Fruit fly (Drosophila melanogaster) whole organism, prepupa: ENCODE measurements around the gene CG32074.

Experiments
- Blimp-1 ChIP-seq: fragments of 200-800 bp; sonication (Bioruptor generic); optimal IDR thresholded peaks from 3 replicates; lab custom pipeline; 2017; ENCODE audit warnings: missing biosample characterization, missing genetic modification characterization, mild to moderate bottlenecking, moderate library complexity, missing genetic modification reagents
- CG10631 ChIP-seq: fragments of 200-800 bp; sonication (Bioruptor generic); optimal IDR thresholded peaks from 2 replicates; lab custom pipeline; 2016; ENCODE audit warnings: missing biosample characterization, missing genetic modification characterization
- CG10669 ChIP-seq: fragments of 200-800 bp; sonication (Bioruptor generic); optimal IDR thresholded peaks from 3 replicates; lab custom pipeline; 2018; ENCODE audit warnings: missing biosample characterization, mild to moderate bottlenecking, missing genetic modification characterization, moderate library complexity
- CG11294 ChIP-seq: fragments of 200-800 bp; sonication (Bioruptor generic); IDR thresholded peaks from 2 replicates; pipeline ENCODE4 v1.3.6; 2022; ENCODE audit warnings: missing biosample characterization, missing genetic modification characterization
- CG11762 ChIP-seq: fragments of 200-800 bp; sonication (Bioruptor generic); optimal IDR thresholded peaks from 3 replicates; lab custom pipeline; 2016; ENCODE audit warnings: missing biosample characterization, missing genetic modification characterization; ENCODE audit not compliant: insufficient read depth
- CG11902 ChIP-seq: fragments of 200-800 bp; sonication (Bioruptor generic); optimal IDR thresholded peaks from 3 replicates; lab custom pipeline; 2016; ENCODE audit warnings: missing biosample characterization, missing genetic modification characterization
- CG15336 ChIP-seq: fragments of 200-800 bp; sonication (Bioruptor generic); IDR thresholded peaks from 2 replicates; pipeline ENCODE4 v1.3.6; 2022; ENCODE audit warnings: missing biosample characterization, missing genetic modification characterization
- CG1621 ChIP-seq: fragments of 200-800 bp; sonication (Bioruptor generic); optimal IDR thresholded peaks from 3 replicates; lab custom pipeline; 2018; ENCODE audit warnings: missing biosample characterization, mild to moderate bottlenecking, missing genetic modification characterization
- CG16779 ChIP-seq: fragments of 200-800 bp; sonication (Bioruptor generic); optimal IDR thresholded peaks from 3 replicates; lab custom pipeline; 2017; ENCODE audit warnings: missing biosample characterization, mild to moderate bottlenecking, missing genetic modification characterization
- CG3032 ChIP-seq: fragments of 200-800 bp; optimal IDR thresholded peaks from 2 replicates; lab custom pipeline; 2019; ENCODE audit warnings: missing biosample characterization, mild to moderate bottlenecking, missing genetic modification characterization, moderate library complexity
- CG32006 ChIP-seq: fragments of 200-800 bp; sonication (Bioruptor generic); optimal IDR thresholded peaks from 3 replicates; lab custom pipeline; 2017; ENCODE audit warnings: missing biosample characterization, mild to moderate bottlenecking, missing genetic modification characterization
- CG34406 ChIP-seq: fragments of 200-800 bp; sonication (Bioruptor generic); optimal IDR thresholded peaks from 3 replicates; lab custom pipeline; 2016; ENCODE audit warnings: missing biosample characterization, missing genetic modification characterization
- CG3919 ChIP-seq: fragments of 200-800 bp; sonication (Bioruptor generic); optimal IDR thresholded peaks from 3 replicates; lab custom pipeline; 2016; ENCODE audit warnings: missing biosample characterization, missing genetic modification characterization
- CG4318 ChIP-seq: fragments of 200-800 bp; sonication (Bioruptor generic); optimal IDR thresholded peaks from 3 replicates; lab custom pipeline; 2017; ENCODE audit warnings: missing biosample characterization, mild to moderate bottlenecking, missing genetic modification characterization
- CG6276 ChIP-seq: fragments of 200-800 bp; sonication (Bioruptor generic); optimal IDR thresholded peaks from 2 replicates; lab custom pipeline; 2017; ENCODE audit warnings: missing biosample characterization, mild to moderate bottlenecking, missing genetic modification characterization
- CG6808 ChIP-seq: fragments of 200-800 bp; sonication (Bioruptor generic); optimal IDR thresholded peaks from 3 replicates; lab custom pipeline; 2017; ENCODE audit warnings: missing biosample characterization, missing genetic modification characterization, mild to moderate bottlenecking, moderate library complexity, missing genetic modification reagents
- CG6854 ChIP-seq: fragments of 200-800 bp; sonication (Bioruptor generic); optimal IDR thresholded peaks from 2 replicates; lab custom pipeline; 2017; ENCODE audit warnings: missing biosample characterization, mild to moderate bottlenecking, missing genetic modification characterization
- CG7368 ChIP-seq: fragments of 200-800 bp; sonication (Bioruptor generic); optimal IDR thresholded peaks from 3 replicates; lab custom pipeline; 2016; ENCODE audit warnings: missing biosample characterization, missing genetic modification characterization
- CG8119 ChIP-seq: fragments of 200-800 bp; sonication (Bioruptor generic); IDR thresholded peaks from 3 replicates; pipeline ENCODE4 v1.3.6; 2022; ENCODE audit warnings: missing biosample characterization, missing genetic modification characterization
- CG8319 ChIP-seq: fragments of 200-800 bp; sonication (Bioruptor generic); optimal IDR thresholded peaks from 3 replicates; lab custom pipeline; 2016; ENCODE audit warnings: missing biosample characterization, missing genetic modification characterization
- CG8632 ChIP-seq: fragments of 200-800 bp; sonication (Bioruptor generic); optimal IDR thresholded peaks from 3 replicates; lab custom pipeline; 2016; ENCODE audit warnings: missing biosample characterization, missing genetic modification characterization
- Eip78C ChIP-seq: fragments of 200-800 bp; sonication (Bioruptor generic); peaks from one replicate; lab custom pipeline; 2016; ENCODE audit warnings: missing biosample characterization, missing genetic modification characterization
- Eip93F ChIP-seq: fragments of 200-800 bp; sonication (Bioruptor generic); optimal IDR thresholded peaks from 2 replicates; lab custom pipeline; 2016; ENCODE audit warnings: missing biosample characterization, mild to moderate bottlenecking, missing genetic modification characterization
- Ets21C ChIP-seq: fragments of 200-800 bp; sonication (Bioruptor generic); optimal IDR thresholded peaks from 3 replicates; lab custom pipeline; 2016; ENCODE audit warnings: missing biosample characterization, missing genetic modification characterization
- Gug ChIP-seq: fragments of 200-800 bp; sonication (Bioruptor generic); IDR thresholded peaks from 2 replicates; pipeline ENCODE4 v1.3.6; 2022; ENCODE audit warnings: missing biosample characterization, missing genetic modification characterization
- Hr38 ChIP-seq: sonication (Bioruptor generic); optimal IDR thresholded peaks from 2 replicates; lab custom pipeline; 2016; ENCODE audit warnings: missing biosample characterization, missing genetic modification characterization
- Hr39 ChIP-seq: fragments of 200-800 bp; sonication (Bioruptor generic); optimal IDR thresholded peaks from 2 replicates; lab custom pipeline; 2016; ENCODE audit warnings: missing biosample characterization, missing genetic modification characterization
- Hr4 ChIP-seq: fragments of 200-800 bp; sonication (Bioruptor generic); optimal IDR thresholded peaks from 3 replicates; lab custom pipeline; 2016; ENCODE audit warnings: missing biosample characterization, missing genetic modification characterization
- OdsH ChIP-seq: fragments of 200-800 bp; sonication (Bioruptor generic); optimal IDR thresholded peaks from 3 replicates; lab custom pipeline; 2016; ENCODE audit warnings: missing biosample characterization, missing genetic modification characterization
- Smox ChIP-seq: fragments of 200-800 bp; sonication (Bioruptor generic); optimal IDR thresholded peaks from 3 replicates; lab custom pipeline; 2016; ENCODE audit warnings: missing biosample characterization, missing genetic modification characterization
- Sox102F ChIP-seq: fragments of 200-800 bp; sonication (Bioruptor generic); optimal IDR thresholded peaks from 2 replicates; lab custom pipeline; 2016; ENCODE audit warnings: missing biosample characterization, mild to moderate bottlenecking, missing genetic modification characterization
- Sox14 ChIP-seq: fragments of 200-800 bp; sonication (Bioruptor generic); optimal IDR thresholded peaks from 3 replicates; lab custom pipeline; 2016; ENCODE audit warnings: missing biosample characterization, missing genetic modification characterization
- acj6 ChIP-seq: fragments of 200-800 bp; sonication (Bioruptor generic); optimal IDR thresholded peaks from 3 replicates; lab custom pipeline; 2016; ENCODE audit warnings: missing biosample characterization, missing genetic modification characterization
- cyc ChIP-seq: fragments of 200-800 bp; sonication (Bioruptor generic); optimal IDR thresholded peaks from 3 replicates; lab custom pipeline; 2016; ENCODE audit warnings: missing biosample characterization, missing genetic modification characterization
- dac ChIP-seq: fragments of 200-800 bp; sonication (Bioruptor generic); optimal IDR thresholded peaks from 2 replicates; lab custom pipeline; 2017; ENCODE audit warnings: missing biosample characterization, mild to moderate bottlenecking, missing genetic modification characterization
- esn ChIP-seq: fragments of 200-800 bp; sonication (Bioruptor generic); optimal IDR thresholded peaks from 2 replicates; lab custom pipeline; 2016; ENCODE audit warnings: missing biosample characterization, mild to moderate bottlenecking, missing genetic modification characterization, moderate library complexity
- fd59A ChIP-seq: fragments of 200-800 bp; sonication (Bioruptor generic); optimal IDR thresholded peaks from 2 replicates; lab custom pipeline; 2017; ENCODE audit warnings: missing biosample characterization, mild to moderate bottlenecking, missing genetic modification characterization, missing genetic modification reagents
- fd85E ChIP-seq: fragments of 200-800 bp; sonication (Bioruptor generic); optimal IDR thresholded peaks from 3 replicates; lab custom pipeline; 2016; ENCODE audit warnings: missing biosample characterization, missing genetic modification characterization
- lz ChIP-seq: fragments of 200-800 bp; sonication (Bioruptor generic); optimal IDR thresholded peaks from 3 replicates; lab custom pipeline; 2016; ENCODE audit warnings: missing biosample characterization, missing genetic modification characterization
- pdm3 ChIP-seq: fragments of 200-800 bp; sonication (Bioruptor generic); optimal IDR thresholded peaks from 3 replicates; lab custom pipeline; 2016; ENCODE audit warnings: missing biosample characterization, missing genetic modification characterization
- ss ChIP-seq, 2 experiments: fragments of 200-800 bp; sonication (Bioruptor generic); optimal IDR thresholded peaks; 2 replicates in 1 of 2; 3 replicates in 1 of 2; lab custom pipeline; 2017 to 2018; ENCODE audit warnings: mild to moderate bottlenecking in 2 of 2, missing biosample characterization in 2 of 2, missing genetic modification characterization in 2 of 2, moderate library complexity in 1 of 2
- svp ChIP-seq: fragments of 200-800 bp; sonication (Bioruptor generic); peaks from one replicate; lab custom pipeline; 2016; ENCODE audit warnings: missing biosample characterization, missing genetic modification characterization
- vri ChIP-seq: fragments of 200-800 bp; sonication (Bioruptor generic); optimal IDR thresholded peaks from 3 replicates; lab custom pipeline; 2016; ENCODE audit warnings: missing biosample characterization, mild to moderate bottlenecking, missing genetic modification characterization

Gene CG32074

DNA sequence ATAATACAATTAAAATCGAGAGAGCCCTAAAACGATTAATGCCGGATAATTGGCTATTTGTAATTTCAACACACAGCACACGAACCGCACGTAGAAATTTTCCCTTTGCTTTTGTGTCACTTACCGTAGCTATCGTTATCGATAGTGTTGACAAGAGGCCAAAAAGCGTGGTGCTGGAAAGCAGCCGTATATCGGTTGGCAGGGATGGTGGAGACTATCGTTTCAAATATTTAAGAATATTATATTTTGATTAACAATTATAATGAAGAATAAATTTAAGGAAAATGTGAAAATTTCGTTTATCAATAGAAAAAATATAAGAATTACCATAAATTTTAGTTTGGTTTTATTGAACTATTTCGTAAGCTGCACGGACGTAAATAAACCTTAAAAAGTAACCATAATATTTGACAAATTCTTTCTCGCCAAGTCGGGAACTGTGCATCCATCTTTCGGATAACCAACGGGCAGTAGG is 39.0 kb downstream of the CG32074 start, which contains the start of gene JIL-1 (continued):
- peak; percentile 52 for TF ChIP-seq Eip93F
- peak; percentile 20 for TF ChIP-seq CG7368 (GFP tag; lab: Kevin White, UChicago)
- TF ChIP-seq CG8632 (GFP tag; lab: Kevin White, UChicago), result peak; percentile 17
- no peak for TF ChIP-seq CG6276 (GFP tag; lab: Kevin White, UChicago)
- no peak for TF ChIP-seq CG16779 (tag; lab: Kevin White, UChicago)
- peak; percentile 49 for TF ChIP-seq OdsH (GFP tag; lab: Kevin White, UChicago)
- peak; percentile 57 for TF ChIP-seq pdm3 (GFP tag; lab: Kevin White, UChicago)
- TF ChIP-seq CG15336 (GFP tag; lab: Robert Waterston, UW), result peak; percentile 45; the same call in 1 of the 2 replicates
- no peak for TF ChIP-seq fd59A (GFP tag; lab: Kevin White, UChicago)
- no peak for TF ChIP-seq Blimp-1 (GFP tag; lab: Kevin White, UChicago)
- TF ChIP-seq CG10669 (GFP tag; lab: Kevin White, UChicago), result peak; percentile 25
- TF ChIP-seq Gug (GFP tag; lab: Robert Waterston, UW), result peak; percentile 42; the same call in 1 of the 2 replicates
- TF ChIP-seq Hr38 (GFP tag; lab: Kevin White, UChicago), result no peak
- no peak for TF ChIP-seq CG8119 (GFP tag; lab: Robert Waterston, UW)
- TF ChIP-seq Eip78C (GFP tag; lab: Kevin White, UChicago), result peak; percentile 79
- TF ChIP-seq fd85E (GFP tag; lab: Kevin White, UChicago), result no peak
- TF ChIP-seq CG32006 (GFP tag; lab: Kevin White, UChicago), result peak; percentile 33
- no peak for TF ChIP-seq CG4318 (GFP tag; lab: Kevin White, UChicago)
- TF ChIP-seq Smox (GFP tag; lab: Kevin White, UChicago), result peak; percentile 55
- peak; percentile 32; the same call in 1 of the 2 replicates for TF ChIP-seq CG11294
- no peak for TF ChIP-seq CG6808 (GFP tag; lab: Kevin White, UChicago)
- peak; percentile 34 for TF ChIP-seq Hr4 (GFP tag; lab: Kevin White, UChicago)
- peak; percentile 66 for TF ChIP-seq esn (GFP tag; lab: Kevin White, UChicago)
- no peak for TF ChIP-seq CG11762 (GFP tag; lab: Kevin White, UChicago)
- peak; percentile 51 for TF ChIP-seq cyc (GFP tag; lab: Kevin White, UChicago)
- TF ChIP-seq dac, result no peak

DNA sequence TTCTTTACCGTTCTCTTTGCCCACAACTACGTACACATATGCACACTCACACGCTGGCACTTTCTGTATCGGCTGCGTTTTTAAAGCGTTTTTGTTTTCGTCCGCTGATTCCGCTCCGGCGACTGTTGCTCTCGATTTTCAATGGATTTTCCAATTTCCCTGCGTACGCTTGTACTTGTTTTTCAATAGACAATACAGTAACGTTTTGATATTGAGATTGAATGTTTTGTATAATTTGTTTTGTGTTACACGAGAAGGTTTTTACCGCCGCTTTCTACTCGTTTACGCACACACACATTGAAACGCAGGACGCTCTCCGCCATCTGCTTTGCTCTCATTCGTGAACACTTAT is 39.5 kb downstream of the CG32074 start:
- TF ChIP-seq lz (GFP tag; lab: Kevin White, UChicago), result no peak
- TF ChIP-seq CG4318 (GFP tag; lab: Kevin White, UChicago), result no peak
- peak; percentile 28 for TF ChIP-seq vri (GFP tag; lab: Kevin White, UChicago)
- no peak for TF ChIP-seq ss (GFP tag; optimal IDR thresholded peaks at IDR 0.05; lab: Kevin White, UChicago)

DNA sequence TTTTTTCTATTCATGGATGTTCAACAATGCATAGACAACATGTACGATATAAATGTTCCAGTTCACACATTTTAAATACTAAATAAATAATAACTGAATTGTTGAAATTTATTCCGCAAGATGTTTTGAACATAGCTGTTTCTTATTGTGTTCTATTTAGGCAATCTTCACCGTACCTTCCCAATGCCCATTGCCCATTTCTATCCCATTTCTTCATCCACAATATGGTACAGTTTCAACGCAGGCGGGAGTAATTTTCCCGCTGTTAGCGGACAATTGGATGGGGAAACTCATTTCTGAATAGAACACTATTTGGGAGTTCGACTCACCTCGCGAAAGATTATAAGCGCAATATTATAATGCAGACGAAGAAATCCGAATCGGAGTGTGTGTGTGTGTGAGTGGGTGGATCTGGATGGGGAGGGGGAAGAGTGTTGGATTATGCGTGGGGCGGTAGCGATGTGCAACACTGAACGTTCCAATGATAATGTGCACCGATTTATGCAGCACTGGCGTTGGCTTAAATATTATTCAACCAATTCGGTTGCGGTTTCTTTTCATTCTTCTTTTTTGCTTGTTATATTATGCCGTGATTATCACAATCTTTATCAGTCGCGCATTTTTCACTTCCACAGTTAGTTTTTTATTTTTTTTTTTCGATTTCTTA is 40.0 kb downstream of the CG32074 start:
- TF ChIP-seq CG8319 (GFP tag; lab: Kevin White, UChicago) (peak; percentile 59), esn (GFP tag; lab: Kevin White, UChicago) (peak; percentile 74), Smox (GFP tag; lab: Kevin White, UChicago) (peak; percentile 59), Sox102F (peak; percentile 56), Hr39 (GFP tag; lab: Kevin White, UChicago) (peak; percentile 59), cyc (GFP tag; lab: Kevin White, UChicago) (peak; percentile 73), Hr38 (GFP tag; lab: Kevin White, UChicago) (no peak), fd59A (GFP tag; lab: Kevin White, UChicago) (no peak), Ets21C (GFP tag; lab: Kevin White, UChicago) (peak; percentile 42), CG6276 (GFP tag; lab: Kevin White, UChicago) (no peak), CG15336 (GFP tag; lab: Robert Waterston, UW) (0 out of 2 replicates have a peak, but pooled peaks have one; percentile 28), CG4318 (GFP tag; lab: Kevin White, UChicago) (no peak), acj6 (GFP tag; lab: Kevin White, UChicago) (peak; percentile 57), lz (GFP tag; lab: Kevin White, UChicago) (peak; percentile 75), ss (GFP tag; optimal IDR thresholded peaks at IDR 0.05; lab: Kevin White, UChicago) (peak; percentile 21 to 52), vri (GFP tag; lab: Kevin White, UChicago) (peak; percentile 95), CG3919 (GFP tag; lab: Kevin White, UChicago) (peak; percentile 79), CG6854 (GFP tag; lab: Kevin White, UChicago) (peak; percentile 18), Sox14 (GFP tag; lab: Kevin White, UChicago) (peak; percentile 70), CG34406 (peak; percentile 21), OdsH (GFP tag; lab: Kevin White, UChicago) (peak; percentile 67), dac (no peak), CG11762 (GFP tag; lab: Kevin White, UChicago) (peak; percentile 21), CG8632 (GFP tag; lab: Kevin White, UChicago) (peak; percentile 53), svp (peak; percentile 73), CG1621 (tag; lab: Kevin White, UChicago) (peak; percentile 21), fd85E (GFP tag; lab: Kevin White, UChicago) (peak; percentile 40), CG3032 (tag; lab: Kevin White, UChicago) (peak; percentile 41), CG6808 (GFP tag; lab: Kevin White, UChicago) (peak; percentile 51), CG10631 (GFP tag; lab: Kevin White, UChicago) (peak; percentile 67), CG11902 (GFP tag; lab: Kevin White, UChicago) (peak; percentile 28)
